Worm (Caenorhabditis elegans) whole organism, L1 larva: ENCODE data around the gene arf-5.

Source experiments
- elt-3 ChIP-seq, 6 experiments: fragments of 150-350 bp in 1 of 6; sonication (generic microtip); optimal IDR thresholded peaks; 2 replicates each; lab custom pipeline; 2017 to 2018; ENCODE audit warnings: missing biosample characterization in 6 of 6, missing genetic modification characterization in 6 of 6, inconsistent platforms in 1 of 6
- nhr-47 ChIP-seq: sonication (generic microtip); optimal IDR thresholded peaks from 2 replicates; lab custom pipeline; 2016; ENCODE audit warnings: mild to moderate bottlenecking, missing genetic modification characterization, moderate library complexity, missing compliant biosample characterization
- xbp-1 ChIP-seq: sonication (generic microtip); optimal IDR thresholded peaks from 2 replicates; lab custom pipeline; 2016; ENCODE audit warnings: missing genetic modification characterization, missing compliant biosample characterization

- no peak for TF ChIP-seq elt-3 (tag; optimal IDR thresholded peaks at IDR 0.05; lab: Kevin White, UChicago)
- TF ChIP-seq xbp-1: no peak
- no peak for TF ChIP-seq nhr-47 (tag; lab: Kevin White, UChicago)
These were observed 23.8 kb downstream of the arf-5 start for ce11 chrIV:8006161-8006560.
